Worm (Caenorhabditis elegans): Measurements from ENCODE around the gene rab-28.

The rab-28 gene

ce11 chrIV:9264513-9264912, 20.7 kb upstream of the rab-28 start:
- TF ChIP-seq pes-1 (GFP tag; IDR thresholded peaks at IDR 0.05) = no peak
- TF ChIP-seq ets-7 (tag; optimal IDR thresholded peaks at IDR 0.05) = no peak
- no peak for TF ChIP-seq ceh-13 (GFP tag; optimal IDR thresholded peaks at IDR 0.05)
- no peak for TF ChIP-seq hnd-1 (tag; optimal IDR thresholded peaks at IDR 0.05)

ce11 chrIV:9263812-9264320, 20.1 kb upstream of the rab-28 start, which contains the start of gene flh-1:
TSS of gene flh-1 (minus strand) at chrIV:9264270.
- TF ChIP-seq aly-1 (tag; optimal IDR thresholded peaks at IDR 0.05) (peak; percentile 47), hnd-1 (tag; optimal IDR thresholded peaks at IDR 0.05) (no peak), tbx-37 (GFP tag; conservative IDR thresholded peaks at IDR 0.05) (no peak), F13C5.2 (tag; optimal IDR thresholded peaks at IDR 0.05) (peak; percentile 15), sea-1 (GFP tag; conservative IDR thresholded peaks at IDR 0.05) (peak; percentile 82), hmg-4 (GFP tag; optimal IDR thresholded peaks at IDR 0.05) (peak; percentile 86), ceh-36 (tag; optimal IDR thresholded peaks at IDR 0.05) (peak; percentile 70)

ce11 chrIV:9262295-9262694, 18.5 kb upstream of the rab-28 start:
- no peak for TF ChIP-seq flt-1 (GFP tag; IDR thresholded peaks at IDR 0.05)
- no peak for TF ChIP-seq tbx-37 (GFP tag; conservative IDR thresholded peaks at IDR 0.05)
- TF ChIP-seq hmbx-1 (tag; optimal IDR thresholded peaks at IDR 0.05) = no peak
- TF ChIP-seq tra-4 (tag; optimal IDR thresholded peaks at IDR 0.05) = no peak
- TF ChIP-seq pes-1 (GFP tag; IDR thresholded peaks at IDR 0.05) = no peak
- no peak for TF ChIP-seq ceh-36 (tag; optimal IDR thresholded peaks at IDR 0.05)
- TF ChIP-seq scrt-1 (GFP tag; IDR thresholded peaks at IDR 0.05) = no peak
- no peak for TF ChIP-seq tbx-11 (GFP tag; IDR thresholded peaks at IDR 0.05)
- no peak for TF ChIP-seq ama-1 (optimal IDR thresholded peaks at IDR 0.05)
- no peak for TF ChIP-seq sea-1 (GFP tag; conservative IDR thresholded peaks at IDR 0.05)
- no peak for TF ChIP-seq F13C5.2 (tag; optimal IDR thresholded peaks at IDR 0.05)
- no peak for TF ChIP-seq B0310.2 (tag; optimal IDR thresholded peaks at IDR 0.05)
- TF ChIP-seq aly-1 (tag; optimal IDR thresholded peaks at IDR 0.05) = no peak
- no peak for TF ChIP-seq ets-7 (tag; optimal IDR thresholded peaks at IDR 0.05)
- no peak for TF ChIP-seq ceh-13 (GFP tag; optimal IDR thresholded peaks at IDR 0.05)
- no peak for TF ChIP-seq hmg-4 (GFP tag; optimal IDR thresholded peaks at IDR 0.05)
- TF ChIP-seq hnd-1 (tag; optimal IDR thresholded peaks at IDR 0.05) = no peak

- TF ChIP-seq F13C5.2 (tag; optimal IDR thresholded peaks at IDR 0.05) = no peak
- TF ChIP-seq tra-4 (tag; optimal IDR thresholded peaks at IDR 0.05) = no peak
- no peak for TF ChIP-seq tbx-37 (GFP tag; conservative IDR thresholded peaks at IDR 0.05)
- TF ChIP-seq tbx-11 (GFP tag; IDR thresholded peaks at IDR 0.05) = no peak
- no peak for TF ChIP-seq flt-1 (GFP tag; IDR thresholded peaks at IDR 0.05)
- no peak for TF ChIP-seq scrt-1 (GFP tag; IDR thresholded peaks at IDR 0.05)
- TF ChIP-seq hmbx-1 (tag; optimal IDR thresholded peaks at IDR 0.05) = no peak
- no peak for TF ChIP-seq ama-1 (optimal IDR thresholded peaks at IDR 0.05)
- TF ChIP-seq ceh-13 (GFP tag; optimal IDR thresholded peaks at IDR 0.05) = no peak
- no peak for TF ChIP-seq hmg-4 (GFP tag; optimal IDR thresholded peaks at IDR 0.05)
Observed at ce11 chrIV:9261687-9262086, 17.9 kb upstream of the rab-28 start, which contains the start of gene col-120. TSS of gene col-120 (minus strand) at chrIV:9261787.

- TF ChIP-seq ets-7 (tag; optimal IDR thresholded peaks at IDR 0.05) = no peak
Observed at ce11 chrIV:9260826-9261225, 17.0 kb upstream of the rab-28 start.

ce11 chrIV:9260334-9260733, 16.5 kb upstream of the rab-28 start:
- TF ChIP-seq ceh-13 (GFP tag; optimal IDR thresholded peaks at IDR 0.05) (no peak), ceh-36 (tag; optimal IDR thresholded peaks at IDR 0.05) (no peak), ets-7 (tag; optimal IDR thresholded peaks at IDR 0.05) (no peak), hmbx-1 (tag; optimal IDR thresholded peaks at IDR 0.05) (no peak), pes-1 (GFP tag; IDR thresholded peaks at IDR 0.05) (no peak), ama-1 (optimal IDR thresholded peaks at IDR 0.05) (no peak)

ce11 chrIV:9259687-9260086, 15.9 kb upstream of the rab-28 start, which contains the start of gene Y11D7A.10:
TSS of gene Y11D7A.10 (minus strand) at chrIV:9259768.
- no peak for TF ChIP-seq sea-1 (GFP tag; conservative IDR thresholded peaks at IDR 0.05)
- no peak for TF ChIP-seq tbx-11 (GFP tag; IDR thresholded peaks at IDR 0.05)
- TF ChIP-seq flt-1 (GFP tag; IDR thresholded peaks at IDR 0.05) = no peak

- TF ChIP-seq aly-1 (tag; optimal IDR thresholded peaks at IDR 0.05) = no peak
- TF ChIP-seq hmg-4 (GFP tag; optimal IDR thresholded peaks at IDR 0.05) = no peak
- no peak for TF ChIP-seq hmbx-1 (tag; optimal IDR thresholded peaks at IDR 0.05)
- TF ChIP-seq tbx-37 (GFP tag; conservative IDR thresholded peaks at IDR 0.05) = no peak
- no peak for TF ChIP-seq flt-1 (GFP tag; IDR thresholded peaks at IDR 0.05)
- no peak for TF ChIP-seq B0310.2 (tag; optimal IDR thresholded peaks at IDR 0.05)
- no peak for TF ChIP-seq tbx-11 (GFP tag; IDR thresholded peaks at IDR 0.05)
- TF ChIP-seq scrt-1 (GFP tag; IDR thresholded peaks at IDR 0.05) = no peak
- TF ChIP-seq ets-7 (tag; optimal IDR thresholded peaks at IDR 0.05) = no peak
- no peak for TF ChIP-seq ceh-13 (GFP tag; optimal IDR thresholded peaks at IDR 0.05)
- no peak for TF ChIP-seq pes-1 (GFP tag; IDR thresholded peaks at IDR 0.05)
- TF ChIP-seq tra-4 (tag; optimal IDR thresholded peaks at IDR 0.05) = no peak
Observed at ce11 chrIV:9258547-9258946, 14.7 kb upstream of the rab-28 start.

- TF ChIP-seq tbx-37 (GFP tag; conservative IDR thresholded peaks at IDR 0.05) = no peak
- TF ChIP-seq ama-1 (optimal IDR thresholded peaks at IDR 0.05) = no peak
- TF ChIP-seq scrt-1 (GFP tag; IDR thresholded peaks at IDR 0.05) = no peak
- TF ChIP-seq tra-4 (tag; optimal IDR thresholded peaks at IDR 0.05) = no peak
- no peak for TF ChIP-seq hmg-4 (GFP tag; optimal IDR thresholded peaks at IDR 0.05)
- TF ChIP-seq F13C5.2 (tag; optimal IDR thresholded peaks at IDR 0.05) = no peak
- no peak for TF ChIP-seq pes-1 (GFP tag; IDR thresholded peaks at IDR 0.05)
- no peak for TF ChIP-seq aly-1 (tag; optimal IDR thresholded peaks at IDR 0.05)
- TF ChIP-seq tbx-11 (GFP tag; IDR thresholded peaks at IDR 0.05) = no peak
- no peak for TF ChIP-seq hmbx-1 (tag; optimal IDR thresholded peaks at IDR 0.05)
- TF ChIP-seq ceh-13 (GFP tag; optimal IDR thresholded peaks at IDR 0.05) = no peak
- TF ChIP-seq flt-1 (GFP tag; IDR thresholded peaks at IDR 0.05) = no peak
- no peak for TF ChIP-seq sea-1 (GFP tag; conservative IDR thresholded peaks at IDR 0.05)
- no peak for TF ChIP-seq hnd-1 (tag; optimal IDR thresholded peaks at IDR 0.05)
- TF ChIP-seq ceh-36 (tag; optimal IDR thresholded peaks at IDR 0.05) = no peak
Observed at ce11 chrIV:9256865-9257264, 13.1 kb upstream of the rab-28 start.
